Fruit fly (Drosophila melanogaster): Measurements from ENCODE around the gene CG17260.

CG17260 gene

dm6 chr2L:3030350-3030749 lies 6.7 kb upstream of the CG17260 start, which contains the start of gene GABPI (continued):
- TF ChIP-seq ab (GFP tag; optimal IDR thresholded peaks at IDR 0.05) (no peak), Usf (GFP tag; optimal IDR thresholded peaks at IDR 0.05) (no peak), CG14710 (tag; optimal IDR thresholded peaks at IDR 0.05) (peak; percentile 9), CG16863 (GFP tag; optimal IDR thresholded peaks at IDR 0.05) (no peak), crc (GFP tag; optimal IDR thresholded peaks at IDR 0.05) (no peak), CG11696 (GFP tag; IDR thresholded peaks at IDR 0.05) (no peak), ro (GFP tag; IDR thresholded peaks at IDR 0.05) (no peak), ewg (GFP tag; optimal IDR thresholded peaks at IDR 0.05) (no peak), vfl (GFP tag; optimal IDR thresholded peaks at IDR 0.05) (no peak), az2 (GFP tag; optimal IDR thresholded peaks at IDR 0.05) (no peak), CG17186 (GFP tag; optimal IDR thresholded peaks at IDR 0.05) (no peak), Aef1 (GFP tag; IDR thresholded peaks at IDR 0.05) (peak; percentile 46; the same call in 1 of the 3 replicates)

- TF ChIP-seq Meics (GFP tag; optimal IDR thresholded peaks at IDR 0.05) (no peak), CG1024 (GFP tag; IDR thresholded peaks at IDR 0.05) (no peak), CG31224 (GFP tag; IDR thresholded peaks at IDR 0.05) (no peak), CTCF (GFP tag; optimal IDR thresholded peaks at IDR 0.05) (peak; percentile 78)
Observed at dm6 chr2L:3034969-3035368, 2.1 kb upstream of the CG17260 start, which contains the start of gene CG17258. TSS of gene CG17258 (minus strand) at chr2L:3035348.

- TF ChIP-seq sim (GFP tag; IDR thresholded peaks at IDR 0.05) (no peak), Hand (GFP tag; optimal IDR thresholded peaks at IDR 0.05) (peak; percentile 4), CG34422 (GFP tag; IDR thresholded peaks at IDR 0.05) (peak; percentile 56; the same call in 1 of the 3 replicates), mam (GFP tag; optimal IDR thresholded peaks at IDR 0.05) (peak; percentile 77), trem (tag; optimal IDR thresholded peaks at IDR 0.05) (peak; percentile 86), ems (GFP tag; optimal IDR thresholded peaks at IDR 0.05) (peak; percentile 67), CG9215 (GFP tag; IDR thresholded peaks at IDR 0.05) (peak; percentile 36), Sox100B (GFP tag; optimal IDR thresholded peaks at IDR 0.05) (peak; percentile 44), CG30431 (GFP tag; optimal IDR thresholded peaks at IDR 0.05) (no peak), CG12104 (GFP tag; optimal IDR thresholded peaks at IDR 0.05) (peak; percentile 39), Gsc (GFP tag; IDR thresholded peaks at IDR 0.05) (no peak), dmrt11E (tag; optimal IDR thresholded peaks at IDR 0.05) (peak; percentile 51), Mrtf (GFP tag; IDR thresholded peaks at IDR 0.05) (no peak), crp (GFP tag; optimal IDR thresholded peaks at IDR 0.05) (peak; percentile 61 to 90), CG17568 (GFP tag; optimal IDR thresholded peaks at IDR 0.05) (no peak), CG4424 (GFP tag; optimal IDR thresholded peaks at IDR 0.05) (peak; percentile 68), jigr1 (GFP tag; IDR thresholded peaks at IDR 0.05) (no peak; the same call in 2 of the 3 replicates), CG2712 (tag; optimal IDR thresholded peaks at IDR 0.05) (peak; percentile 72), disco-r (GFP tag; optimal IDR thresholded peaks at IDR 0.05) (peak; percentile 71), Opbp (GFP tag; IDR thresholded peaks at IDR 0.05; ENCODE audit: partially characterized antibody) (no peak), CG8765 (GFP tag; IDR thresholded peaks at IDR 0.05) (no peak), wdn (GFP tag; IDR thresholded peaks at IDR 0.05) (no peak), wor (GFP tag; IDR thresholded peaks at IDR 0.05) (no peak), luna (GFP tag; optimal IDR thresholded peaks at IDR 0.05) (peak; percentile 51), ranshi (GFP tag; IDR thresholded peaks at IDR 0.05) (no peak), trh (GFP tag; optimal IDR thresholded peaks at IDR 0.05) (no peak), Ada2b (GFP tag; IDR thresholded peaks at IDR 0.05) (no peak), z (GFP tag; IDR thresholded peaks at IDR 0.05) (no peak), Tbp (GFP tag; optimal IDR thresholded peaks at IDR 0.05) (no peak), gcm2 (GFP tag; optimal IDR thresholded peaks at IDR 0.05) (peak; percentile 53), CG30403 (GFP tag; optimal IDR thresholded peaks at IDR 0.05) (peak; percentile 78), CG7357 (GFP tag; IDR thresholded peaks at IDR 0.05) (no peak), corto (GFP tag; optimal IDR thresholded peaks at IDR 0.05) (no peak), Dip2 (GFP tag; IDR thresholded peaks at IDR 0.05) (no peak), Doc3 (GFP tag; IDR thresholded peaks at IDR 0.05; ENCODE audit: partially characterized antibody) (no peak; the same call in 2 of the 3 replicates)
Observed at dm6 chr2L:3039774-3040173, 2.7 kb downstream of the CG17260 start, which contains the start of the genes cnir and CG17221. TSS of gene cnir (minus strand) at chr2L:3039812. TSS of gene CG17221 (plus strand) at chr2L:3039976.

All from whole organism, embryonic.